Worm (Caenorhabditis elegans) whole organism, L4 larva: Measurements from ENCODE around the gene tiar-2.

Experiments used
- F10B5.3 ChIP-seq: sonication (generic microtip); optimal IDR thresholded peaks from 2 replicates; lab custom pipeline; 2016; ENCODE audit warnings: mild to moderate bottlenecking, missing genetic modification characterization, missing compliant biosample characterization
- F26F4.8 ChIP-seq: fragments of 200-800 bp; sonication (Bioruptor generic); conservative IDR thresholded peaks from 2 replicates; pipeline ENCODE4 v1.3.6; 2022; ENCODE audit warnings: missing genetic modification characterization, missing compliant biosample characterization
- R02D3.7 ChIP-seq: fragments of 150-350 bp; sonication (generic microtip); optimal IDR thresholded peaks from 3 replicates; lab custom pipeline; 2014; ENCODE audit warnings: missing biosample characterization, missing genetic modification characterization
- T26A8.4 ChIP-seq: fragments of 200-800 bp; sonication (Bioruptor generic); IDR thresholded peaks from 2 replicates; pipeline ENCODE4 v1.3.6; 2022; ENCODE audit warnings: missing genetic modification characterization, missing compliant biosample characterization
- Y48G9A.11 ChIP-seq: fragments of 200-800 bp; sonication (Bioruptor generic); IDR thresholded peaks from 2 replicates; pipeline ENCODE4 v1.3.6; 2022; ENCODE audit warnings: missing genetic modification reagents, missing genetic modification characterization, missing compliant biosample characterization
- Y5F2A.4 ChIP-seq: fragments of 200-800 bp; sonication (Bioruptor generic); optimal IDR thresholded peaks from 2 replicates; lab custom pipeline; 2018; ENCODE audit warnings: mild to moderate bottlenecking, missing genetic modification characterization, missing compliant biosample characterization
- Y75B8A.6 ChIP-seq: fragments of 200-800 bp; sonication (Bioruptor generic); IDR thresholded peaks from 2 replicates; pipeline ENCODE4 v1.3.6; 2022; ENCODE audit warnings: missing genetic modification reagents, missing genetic modification characterization, missing compliant biosample characterization
- ZK546.5 ChIP-seq, 2 experiments: sonication (generic microtip); optimal IDR thresholded peaks; 2 replicates each; lab custom pipeline; 2017; ENCODE audit warnings: missing biosample characterization in 2 of 2, missing genetic modification characterization in 2 of 2
- aha-1 ChIP-seq: fragments of 150-350 bp; peaks from one replicate; lab custom pipeline; 2014; ENCODE audit warnings: missing biosample characterization, missing genetic modification characterization
- ama-1 ChIP-seq: fragments of 150-350 bp; optimal IDR thresholded peaks from 2 replicates; lab custom pipeline; 2014; ENCODE audit warnings: inconsistent platforms, mixed read lengths
- arid-1 ChIP-seq: fragments of 200-800 bp; sonication (Bioruptor generic); conservative IDR thresholded peaks from 2 replicates; pipeline ENCODE4 v1.3.6; 2022; ENCODE audit warnings: missing genetic modification reagents, missing genetic modification characterization, missing compliant biosample characterization
- ceh-32 ChIP-seq: sonication (generic microtip); optimal IDR thresholded peaks from 2 replicates; lab custom pipeline; 2016; ENCODE audit warnings: mild to moderate bottlenecking, missing genetic modification characterization, missing compliant biosample characterization; ENCODE audit not compliant: poor library complexity
- ceh-44 ChIP-seq: fragments of 200-800 bp; sonication (Bioruptor generic); IDR thresholded peaks from 2 replicates; pipeline ENCODE4 v1.3.6; 2022; ENCODE audit warnings: missing genetic modification reagents, missing genetic modification characterization, missing compliant biosample characterization
- ceh-82 ChIP-seq: sonication (generic microtip); optimal IDR thresholded peaks from 2 replicates; lab custom pipeline; 2017; ENCODE audit warnings: missing biosample characterization, missing genetic modification characterization
- ces-1 ChIP-seq: fragments of 150-350 bp; sonication (generic microtip); optimal IDR thresholded peaks from 4 replicates; lab custom pipeline; 2014; ENCODE audit warnings: missing biosample characterization, missing genetic modification reagents, missing genetic modification characterization
- ctbp-1 ChIP-seq: fragments of 200-800 bp; sonication (Bioruptor generic); IDR thresholded peaks from 2 replicates; pipeline ENCODE4 v1.3.6; 2022; ENCODE audit warnings: missing genetic modification reagents, missing genetic modification characterization, missing compliant biosample characterization
- daf-12 ChIP-seq: fragments of 150-350 bp; optimal IDR thresholded peaks from 2 replicates; lab custom pipeline; 2014; ENCODE audit warnings: missing biosample characterization, missing genetic modification reagents, missing genetic modification characterization
- daf-16 ChIP-seq, 3 experiments: sonication (generic microtip); optimal IDR thresholded peaks; 2 replicates each; lab custom pipeline; 2016 to 2017; ENCODE audit warnings: missing genetic modification characterization in 3 of 3, missing genetic modification reagents in 3 of 3, mild to moderate bottlenecking in 2 of 3, missing compliant biosample characterization in 2 of 3, missing biosample characterization in 1 of 3, moderate library complexity in 1 of 3
- daf-8 ChIP-seq: fragments of 200-800 bp; sonication (Bioruptor generic); IDR thresholded peaks from 2 replicates; pipeline ENCODE4 v1.3.6; 2022; ENCODE audit warnings: missing genetic modification characterization, missing compliant biosample characterization
- dmd-6 ChIP-seq: fragments of 200-800 bp; sonication (Bioruptor generic); IDR thresholded peaks from 2 replicates; pipeline ENCODE4 v1.3.6; 2022; ENCODE audit warnings: missing genetic modification reagents, missing genetic modification characterization, missing compliant biosample characterization
- egl-43 ChIP-seq: fragments of 200-800 bp; sonication (Bioruptor generic); IDR thresholded peaks from 2 replicates; pipeline ENCODE4 v1.3.6; 2022; ENCODE audit warnings: missing genetic modification reagents, missing genetic modification characterization, missing compliant biosample characterization
- fos-1 ChIP-seq: fragments of 150-350 bp; optimal IDR thresholded peaks from 2 replicates; lab custom pipeline; 2014; ENCODE audit warnings: missing biosample characterization, missing genetic modification characterization
- hif-1 ChIP-seq, 2 experiments: sonication (generic microtip); optimal IDR thresholded peaks; 2 replicates each; lab custom pipeline; 2016 to 2017; ENCODE audit warnings: missing compliant biosample characterization in 2 of 2, missing genetic modification characterization in 2 of 2, missing genetic modification reagents in 2 of 2, missing genotype in 2 of 2, mild to moderate bottlenecking in 1 of 2
- hmg-1.1 ChIP-seq: fragments of 200-800 bp; sonication (Bioruptor generic); IDR thresholded peaks from 2 replicates; pipeline ENCODE4 v1.3.6; 2022; ENCODE audit warnings: missing genetic modification reagents, missing genetic modification characterization, missing compliant biosample characterization
- jun-1 ChIP-seq: fragments of 150-350 bp; optimal IDR thresholded peaks from 2 replicates; lab custom pipeline; 2014; ENCODE audit warnings: missing biosample characterization, missing genetic modification reagents, missing genetic modification characterization
- lim-7 ChIP-seq: fragments of 200-800 bp; sonication (Bioruptor generic); IDR thresholded peaks from 2 replicates; pipeline ENCODE4 v1.3.6; 2022; ENCODE audit warnings: missing genetic modification characterization, missing compliant biosample characterization
- lin-13 ChIP-seq: fragments of 150-350 bp; optimal IDR thresholded peaks from 2 replicates; lab custom pipeline; 2014; ENCODE audit warnings: missing biosample characterization, missing genetic modification reagents, missing genetic modification characterization
- lin-38 ChIP-seq: fragments of 200-800 bp; sonication (Bioruptor generic); IDR thresholded peaks from 2 replicates; pipeline ENCODE4 v1.3.6; 2022; ENCODE audit warnings: missing genetic modification reagents, missing genetic modification characterization, missing compliant biosample characterization
- lir-3 ChIP-seq: sonication (generic microtip); optimal IDR thresholded peaks from 2 replicates; lab custom pipeline; 2016; ENCODE audit warnings: mild to moderate bottlenecking, missing genetic modification characterization, missing compliant biosample characterization
- mdl-1 ChIP-seq, 2 experiments: fragments of 150-350 bp in 1 of 2; sonication (generic microtip) in 1 of 2; optimal IDR thresholded peaks; 2 replicates each; lab custom pipeline; 2014 to 2017; ENCODE audit warnings: missing biosample characterization in 2 of 2, missing genetic modification characterization in 2 of 2
- mep-1 ChIP-seq: fragments of 150-350 bp; sonication (generic microtip); optimal IDR thresholded peaks from 3 replicates; lab custom pipeline; 2014; ENCODE audit warnings: missing biosample characterization, missing genetic modification characterization
- mxl-2 ChIP-seq: fragments of 200-800 bp; sonication (Bioruptor generic); conservative IDR thresholded peaks from 2 replicates; pipeline ENCODE4 v1.3.6; 2022; ENCODE audit warnings: missing genetic modification reagents, missing genetic modification characterization, missing compliant biosample characterization
- mxl-3 ChIP-seq: fragments of 200-800 bp; sonication (Bioruptor generic); optimal IDR thresholded peaks from 2 replicates; lab custom pipeline; 2018; ENCODE audit warnings: mild to moderate bottlenecking, missing genetic modification characterization, missing compliant biosample characterization
- nhr-10 ChIP-seq: fragments of 150-350 bp; optimal IDR thresholded peaks from 2 replicates; lab custom pipeline; 2014; ENCODE audit warnings: missing biosample characterization, missing genetic modification characterization
- nhr-237 ChIP-seq: sonication (generic microtip); optimal IDR thresholded peaks from 2 replicates; lab custom pipeline; 2017; ENCODE audit warnings: missing biosample characterization, missing genetic modification characterization
- nhr-25 ChIP-seq: sonication (generic microtip); optimal IDR thresholded peaks from 2 replicates; lab custom pipeline; 2017; ENCODE audit warnings: missing genetic modification characterization, mild to moderate bottlenecking, missing compliant biosample characterization, antibody characterized with exemption, moderate library complexity, borderline replicate concordance; ENCODE audit not compliant: insufficient read depth
- nhr-28 ChIP-seq: fragments of 150-350 bp; optimal IDR thresholded peaks from 2 replicates; lab custom pipeline; 2014; ENCODE audit warnings: missing biosample characterization, missing genetic modification characterization
- nhr-6 ChIP-seq: fragments of 150-350 bp; optimal IDR thresholded peaks from 2 replicates; lab custom pipeline; 2014; ENCODE audit warnings: missing biosample characterization, missing genetic modification characterization
- nhr-77 ChIP-seq: fragments of 150-350 bp; optimal IDR thresholded peaks from 2 replicates; lab custom pipeline; 2014; ENCODE audit warnings: missing biosample characterization, missing genetic modification characterization
- pqm-1 ChIP-seq: sonication (generic microtip); optimal IDR thresholded peaks from 2 replicates; lab custom pipeline; 2017; ENCODE audit warnings: missing biosample characterization, missing genetic modification characterization
- sdz-12 ChIP-seq: fragments of 200-800 bp; sonication (Bioruptor generic); optimal IDR thresholded peaks from 2 replicates; lab custom pipeline; 2018; ENCODE audit warnings: mild to moderate bottlenecking, missing genetic modification characterization, missing compliant biosample characterization
- set-16 ChIP-seq: fragments of 200-800 bp; sonication (Bioruptor generic); IDR thresholded peaks from 2 replicates; pipeline ENCODE4 v1.3.6; 2022; ENCODE audit warnings: missing genetic modification reagents, missing genetic modification characterization, missing compliant biosample characterization
- snpc-1.2 ChIP-seq: fragments of 200-800 bp; sonication (Bioruptor generic); IDR thresholded peaks from 2 replicates; pipeline ENCODE4 v1.3.6; 2022; ENCODE audit warnings: missing genetic modification reagents, missing genetic modification characterization, missing compliant biosample characterization
- spr-3 ChIP-seq: fragments of 200-800 bp; sonication (Bioruptor generic); optimal IDR thresholded peaks from 2 replicates; lab custom pipeline; 2018; ENCODE audit warnings: mild to moderate bottlenecking, missing genetic modification characterization, missing compliant biosample characterization
- unc-130 ChIP-seq: sonication (generic microtip); optimal IDR thresholded peaks from 2 replicates; lab custom pipeline; 2016; ENCODE audit warnings: missing genetic modification reagents, missing genetic modification characterization, missing compliant biosample characterization
- unc-62 ChIP-seq, 3 experiments: fragments of 150-350 bp in 1 of 3; sonication (generic microtip); optimal IDR thresholded peaks in 2 of 3; peaks in 1 of 3; 1 replicate in 1 of 3; 2 replicates in 2 of 3; lab custom pipeline; 2014 to 2017; ENCODE audit warnings: missing biosample characterization in 3 of 3, missing genetic modification characterization in 3 of 3, missing genetic modification reagents in 3 of 3, missing genotype in 1 of 3
- zag-1 ChIP-seq: fragments of 150-350 bp; optimal IDR thresholded peaks from 2 replicates; lab custom pipeline; 2014; ENCODE audit warnings: missing biosample characterization, missing genetic modification characterization
- zfp-3 ChIP-seq: fragments of 200-800 bp; sonication (Bioruptor generic); conservative IDR thresholded peaks from 2 replicates; pipeline ENCODE4 v1.3.6; 2022; ENCODE audit warnings: missing genetic modification reagents, missing genetic modification characterization, missing compliant biosample characterization
- zip-2 ChIP-seq: fragments of 150-350 bp; optimal IDR thresholded peaks from 2 replicates; lab custom pipeline; 2014; ENCODE audit warnings: missing biosample characterization, missing genetic modification characterization
- ztf-11 ChIP-seq: fragments of 150-350 bp; optimal IDR thresholded peaks from 2 replicates; lab custom pipeline; 2014; ENCODE audit warnings: missing biosample characterization, missing genetic modification characterization
- ztf-7 ChIP-seq: fragments of 150-350 bp; optimal IDR thresholded peaks from 2 replicates; lab custom pipeline; 2014; ENCODE audit warnings: missing biosample characterization, missing genetic modification characterization

tiar-2 gene

DNA sequence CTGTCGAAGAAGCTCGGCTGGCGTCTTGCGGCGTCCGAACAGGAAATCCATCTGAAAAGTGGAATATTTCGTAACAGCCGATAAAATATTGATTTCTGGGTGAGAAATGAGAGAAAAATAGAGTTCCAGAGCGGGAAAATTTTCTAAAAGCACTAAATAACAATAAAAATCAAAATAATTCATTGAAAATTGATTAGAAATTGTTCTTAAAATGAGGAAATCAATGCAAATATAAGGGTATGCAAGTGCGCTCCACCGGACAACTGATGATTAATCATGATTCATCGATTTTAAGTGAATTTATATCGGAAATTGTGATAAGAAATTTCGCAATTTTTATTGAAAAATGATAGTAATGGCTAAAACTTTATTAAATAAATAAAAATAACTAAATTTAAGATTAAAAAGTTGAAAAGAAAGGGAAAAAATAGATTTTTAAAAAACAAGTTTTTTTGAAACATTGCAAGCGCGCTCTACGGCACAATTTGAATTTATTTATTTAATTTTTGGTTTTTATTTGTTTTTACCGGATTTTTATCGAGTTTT lies at the start of gene tiar-2, which contains the start of gene vps-2:
tiar-2 (plus strand) TSS at position 520 of the 546 bp plus-strand sequence.
vps-2 (minus strand) TSS at position 51 of the 546 bp plus-strand sequence.
- peak; percentile 80 for TF ChIP-seq ztf-7 (tag; lab: Kevin White, UChicago)
- TF ChIP-seq Y5F2A.4: no peak
- TF ChIP-seq Y48G9A.11 (GFP tag; lab: Robert Waterston, UW): no peak
- TF ChIP-seq nhr-28 (tag; lab: Kevin White, UChicago): peak; percentile 46
- TF ChIP-seq mep-1 (tag; lab: Kevin White, UChicago): peak; percentile 77
- no peak for TF ChIP-seq lir-3
- TF ChIP-seq mdl-1 (tag; optimal IDR thresholded peaks at IDR 0.05; lab: Kevin White, UChicago): no peak
- TF ChIP-seq lim-7: no peak
- TF ChIP-seq ZK546.5 (tag; optimal IDR thresholded peaks at IDR 0.05; lab: Kevin White, UChicago): no peak
- no peak for TF ChIP-seq ceh-44 (GFP tag; lab: Robert Waterston, UW)
- peak; percentile 75 for TF ChIP-seq fos-1 (tag; lab: Kevin White, UChicago)
- TF ChIP-seq mxl-3 (GFP tag; lab: Kevin White, UChicago): no peak
- no peak for TF ChIP-seq egl-43 (GFP tag; lab: Robert Waterston, UW)
- TF ChIP-seq nhr-77: peak; percentile 44
- no peak for TF ChIP-seq daf-12
- no peak for TF ChIP-seq ztf-11 (tag; lab: Kevin White, UChicago)
- no peak for TF ChIP-seq F26F4.8
- TF ChIP-seq T26A8.4: no peak
- TF ChIP-seq ctbp-1 (GFP tag; lab: Robert Waterston, UW): 0 out of 2 replicates have a peak, but pooled peaks have one; percentile 15
- TF ChIP-seq arid-1 (GFP tag; lab: Robert Waterston, UW): no peak
- TF ChIP-seq nhr-25 (tag; lab: Kevin White, UChicago): no peak
- peak; percentile 71 for TF ChIP-seq ces-1 (GFP tag; lab: Kevin White, UChicago)
- TF ChIP-seq aha-1 (tag; lab: Kevin White, UChicago): no peak
- TF ChIP-seq nhr-10 (tag; lab: Kevin White, UChicago): no peak
- TF ChIP-seq sdz-12: no peak
- no peak for TF ChIP-seq mxl-2
- TF ChIP-seq F10B5.3: no peak
- TF ChIP-seq pqm-1 (tag; lab: Kevin White, UChicago): peak; percentile 64
- TF ChIP-seq hmg-1.1 (GFP tag; lab: Robert Waterston, UW): no peak
- TF ChIP-seq Y75B8A.6: no peak
- TF ChIP-seq lin-13 (GFP tag; lab: Kevin White, UChicago): no peak
- TF ChIP-seq daf-16 (GFP tag; optimal IDR thresholded peaks at IDR 0.05; lab: Kevin White, UChicago): no peak
- TF ChIP-seq daf-16 (tag; optimal IDR thresholded peaks at IDR 0.05; lab: Kevin White, UChicago): peak; percentile 41
- TF ChIP-seq nhr-6 (tag; lab: Kevin White, UChicago): no peak
- TF ChIP-seq zag-1: no peak
- TF ChIP-seq hif-1 (tag; optimal IDR thresholded peaks at IDR 0.05; lab: Kevin White, UChicago): no peak
- no peak for TF ChIP-seq zip-2 (tag; lab: Kevin White, UChicago)
- no peak for TF ChIP-seq unc-130
- no peak for TF ChIP-seq nhr-237
- no peak for TF ChIP-seq zfp-3 (GFP tag; lab: Robert Waterston, UW)
- TF ChIP-seq R02D3.7 (tag; lab: Kevin White, UChicago): no peak
- TF ChIP-seq ama-1 (lab: Kevin White, UChicago): no peak
- no peak for TF ChIP-seq snpc-1.2 (GFP tag; lab: Robert Waterston, UW)
- TF ChIP-seq ceh-32 (tag; lab: Kevin White, UChicago): no peak
- peak; percentile 94 for TF ChIP-seq lin-38
- TF ChIP-seq unc-62 (GFP tag; optimal IDR thresholded peaks at IDR 0.05 in 1 of 2; lab: Kevin White, UChicago): peak in 1 of 2 experiments; percentile 64
- TF ChIP-seq unc-62 (tag; optimal IDR thresholded peaks at IDR 0.05; lab: Kevin White, UChicago): no peak
- no peak for TF ChIP-seq dmd-6 (GFP tag; lab: Robert Waterston, UW)
- no peak for TF ChIP-seq daf-8
- TF ChIP-seq set-16: no peak
- no peak for TF ChIP-seq jun-1
- no peak for TF ChIP-seq ceh-82 (tag; lab: Kevin White, UChicago)
- no peak for TF ChIP-seq spr-3 (GFP tag; lab: Kevin White, UChicago)
